Fruit fly (Drosophila melanogaster) Kc167 (cell line): ENCODE data around the gene CG31275.

ENCODE experiments used
- Myc ChIP-seq: fragments of >200 bp; optimal IDR thresholded peaks from 2 replicates; lab custom pipeline; 2017; ENCODE audit warnings: missing external identifiers
- Sin3A ChIP-seq: fragments of >200 bp; optimal IDR thresholded peaks from 2 replicates; lab custom pipeline; 2018; ENCODE audit warnings: missing external identifiers
- psq ChIP-seq: fragments of >200 bp; optimal IDR thresholded peaks from 2 replicates; lab custom pipeline; 2017; ENCODE audit warnings: missing external identifiers
- ttk ChIP-seq: sonication (Bioruptor generic); optimal IDR thresholded peaks from 2 replicates; lab custom pipeline; 2017; ENCODE audit warnings: missing external identifiers

DNA sequence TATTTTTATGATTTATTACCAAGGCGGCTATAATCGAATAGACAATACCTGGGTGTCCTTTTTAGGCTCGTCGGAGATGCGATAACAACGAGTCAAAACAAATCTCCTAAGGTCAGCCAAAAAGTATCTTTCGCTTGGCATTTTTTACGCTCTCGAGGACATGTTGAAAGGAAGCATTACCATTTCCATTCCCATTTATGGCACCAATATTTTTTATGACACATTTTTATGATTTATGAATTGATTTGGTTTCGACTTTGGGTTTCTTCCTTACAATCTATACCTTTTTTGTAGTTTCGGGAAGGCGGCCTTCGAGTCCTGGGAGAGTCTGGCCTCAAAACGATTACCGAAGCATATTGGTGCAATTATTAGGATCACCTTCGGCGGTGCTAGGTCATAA, 6.0 kb downstream of the CG31275 start:
- no peak for TF ChIP-seq Myc (lab: Kevin White, UChicago)
- TF ChIP-seq psq, result no peak
- TF ChIP-seq Sin3A (lab: Kevin White, UChicago), result no peak
- no peak for TF ChIP-seq ttk (lab: Kevin White, UChicago)
